Worm (Caenorhabditis elegans) whole organism, L4 larva: ENCODE data around the gene srv-1.

Experiments used
- T26A8.4 ChIP-seq: fragments of 200-800 bp; sonication (Bioruptor generic); IDR thresholded peaks from 2 replicates; pipeline ENCODE4 v1.3.6; 2022; ENCODE audit warnings: missing genetic modification characterization, missing compliant biosample characterization
- Y48G9A.11 ChIP-seq: fragments of 200-800 bp; sonication (Bioruptor generic); IDR thresholded peaks from 2 replicates; pipeline ENCODE4 v1.3.6; 2022; ENCODE audit warnings: missing genetic modification reagents, missing genetic modification characterization, missing compliant biosample characterization
- aha-1 ChIP-seq: fragments of 150-350 bp; peaks from one replicate; lab custom pipeline; 2014; ENCODE audit warnings: missing biosample characterization, missing genetic modification characterization
- arid-1 ChIP-seq: fragments of 200-800 bp; sonication (Bioruptor generic); conservative IDR thresholded peaks from 2 replicates; pipeline ENCODE4 v1.3.6; 2022; ENCODE audit warnings: missing genetic modification reagents, missing genetic modification characterization, missing compliant biosample characterization
- ceh-44 ChIP-seq: fragments of 200-800 bp; sonication (Bioruptor generic); IDR thresholded peaks from 2 replicates; pipeline ENCODE4 v1.3.6; 2022; ENCODE audit warnings: missing genetic modification reagents, missing genetic modification characterization, missing compliant biosample characterization
- ceh-62 ChIP-seq: sonication (generic microtip); optimal IDR thresholded peaks from 2 replicates; lab custom pipeline; 2017; ENCODE audit warnings: missing biosample characterization, missing genetic modification characterization
- daf-12 ChIP-seq: fragments of 150-350 bp; optimal IDR thresholded peaks from 2 replicates; lab custom pipeline; 2014; ENCODE audit warnings: missing biosample characterization, missing genetic modification reagents, missing genetic modification characterization
- daf-16 ChIP-seq, 3 experiments: sonication (generic microtip); optimal IDR thresholded peaks; 2 replicates each; lab custom pipeline; 2016 to 2017; ENCODE audit warnings: missing genetic modification characterization in 3 of 3, missing genetic modification reagents in 3 of 3, mild to moderate bottlenecking in 2 of 3, missing compliant biosample characterization in 2 of 3, missing biosample characterization in 1 of 3, moderate library complexity in 1 of 3
- daf-19 ChIP-seq: fragments of 200-800 bp; sonication (Bioruptor generic); conservative IDR thresholded peaks from 2 replicates; pipeline ENCODE4 v1.3.6; 2022; ENCODE audit warnings: missing genetic modification characterization, missing compliant biosample characterization
- dmd-6 ChIP-seq: fragments of 200-800 bp; sonication (Bioruptor generic); IDR thresholded peaks from 2 replicates; pipeline ENCODE4 v1.3.6; 2022; ENCODE audit warnings: missing genetic modification reagents, missing genetic modification characterization, missing compliant biosample characterization
- dpl-1 ChIP-seq: fragments of 150-350 bp; optimal IDR thresholded peaks from 2 replicates; lab custom pipeline; 2014; ENCODE audit warnings: missing biosample characterization, missing genetic modification reagents, missing genetic modification characterization
- egl-27 ChIP-seq: sonication (generic microtip); optimal IDR thresholded peaks from 3 replicates; lab custom pipeline; 2017; ENCODE audit warnings: missing biosample characterization, missing genetic modification reagents, missing genetic modification characterization
- egl-43 ChIP-seq: fragments of 200-800 bp; sonication (Bioruptor generic); IDR thresholded peaks from 2 replicates; pipeline ENCODE4 v1.3.6; 2022; ENCODE audit warnings: missing genetic modification reagents, missing genetic modification characterization, missing compliant biosample characterization
- hlh-11 ChIP-seq: fragments of 200-800 bp; sonication (Bioruptor generic); optimal IDR thresholded peaks from 2 replicates; lab custom pipeline; 2018; ENCODE audit warnings: mild to moderate bottlenecking, missing genetic modification characterization, missing compliant biosample characterization
- hlh-30 ChIP-seq: sonication (generic microtip); optimal IDR thresholded peaks from 2 replicates; lab custom pipeline; 2017; ENCODE audit warnings: antibody characterized with exemption, mild to moderate bottlenecking, missing genetic modification characterization, missing compliant biosample characterization; ENCODE audit not compliant: insufficient read depth
- hmg-1.1 ChIP-seq: fragments of 200-800 bp; sonication (Bioruptor generic); IDR thresholded peaks from 2 replicates; pipeline ENCODE4 v1.3.6; 2022; ENCODE audit warnings: missing genetic modification reagents, missing genetic modification characterization, missing compliant biosample characterization
- lim-7 ChIP-seq: fragments of 200-800 bp; sonication (Bioruptor generic); IDR thresholded peaks from 2 replicates; pipeline ENCODE4 v1.3.6; 2022; ENCODE audit warnings: missing genetic modification characterization, missing compliant biosample characterization
- lin-13 ChIP-seq: fragments of 150-350 bp; optimal IDR thresholded peaks from 2 replicates; lab custom pipeline; 2014; ENCODE audit warnings: missing biosample characterization, missing genetic modification reagents, missing genetic modification characterization
- lin-15B ChIP-seq: fragments of 150-350 bp; sonication (generic microtip); optimal IDR thresholded peaks from 3 replicates; lab custom pipeline; 2014; ENCODE audit warnings: missing biosample characterization, missing genetic modification characterization
- lin-38 ChIP-seq: fragments of 200-800 bp; sonication (Bioruptor generic); IDR thresholded peaks from 2 replicates; pipeline ENCODE4 v1.3.6; 2022; ENCODE audit warnings: missing genetic modification reagents, missing genetic modification characterization, missing compliant biosample characterization
- lin-39 ChIP-seq: fragments of 150-350 bp; optimal IDR thresholded peaks from 2 replicates; lab custom pipeline; 2014; ENCODE audit warnings: missing biosample characterization, missing genetic modification reagents, missing genetic modification characterization
- lir-3 ChIP-seq: sonication (generic microtip); optimal IDR thresholded peaks from 2 replicates; lab custom pipeline; 2016; ENCODE audit warnings: mild to moderate bottlenecking, missing genetic modification characterization, missing compliant biosample characterization
- madf-9 ChIP-seq: fragments of 200-800 bp; sonication (Bioruptor generic); conservative IDR thresholded peaks from 2 replicates; pipeline ENCODE4 v1.3.6; 2022; ENCODE audit warnings: missing genetic modification reagents, missing genetic modification characterization, missing compliant biosample characterization
- mep-1 ChIP-seq: fragments of 150-350 bp; sonication (generic microtip); optimal IDR thresholded peaks from 3 replicates; lab custom pipeline; 2014; ENCODE audit warnings: missing biosample characterization, missing genetic modification characterization
- nhr-11 ChIP-seq: fragments of 150-350 bp; optimal IDR thresholded peaks from 2 replicates; lab custom pipeline; 2014; ENCODE audit warnings: missing biosample characterization, missing genetic modification characterization
- nhr-25 ChIP-seq: sonication (generic microtip); optimal IDR thresholded peaks from 2 replicates; lab custom pipeline; 2017; ENCODE audit warnings: missing genetic modification characterization, mild to moderate bottlenecking, missing compliant biosample characterization, antibody characterized with exemption, moderate library complexity, borderline replicate concordance; ENCODE audit not compliant: insufficient read depth
- nhr-28 ChIP-seq: fragments of 150-350 bp; optimal IDR thresholded peaks from 2 replicates; lab custom pipeline; 2014; ENCODE audit warnings: missing biosample characterization, missing genetic modification characterization
- pqm-1 ChIP-seq: sonication (generic microtip); optimal IDR thresholded peaks from 2 replicates; lab custom pipeline; 2017; ENCODE audit warnings: missing biosample characterization, missing genetic modification characterization
- rbr-2 ChIP-seq: sonication (generic microtip); optimal IDR thresholded peaks from 2 replicates; lab custom pipeline; 2016; ENCODE audit warnings: missing genotype, missing genetic modification characterization, missing compliant biosample characterization
- set-16 ChIP-seq: fragments of 200-800 bp; sonication (Bioruptor generic); IDR thresholded peaks from 2 replicates; pipeline ENCODE4 v1.3.6; 2022; ENCODE audit warnings: missing genetic modification reagents, missing genetic modification characterization, missing compliant biosample characterization
- snpc-4 ChIP-seq: fragments of 150-350 bp; optimal IDR thresholded peaks from 2 replicates; lab custom pipeline; 2014; ENCODE audit warnings: missing biosample characterization, missing genetic modification characterization
- tag-97 ChIP-seq: fragments of 200-800 bp; sonication (Bioruptor generic); IDR thresholded peaks from 2 replicates; pipeline ENCODE4 v1.3.6; 2022; ENCODE audit warnings: missing genetic modification characterization, missing compliant biosample characterization
- tra-1 ChIP-seq: fragments of 200-800 bp; sonication (Bioruptor generic); IDR thresholded peaks from 2 replicates; pipeline ENCODE4 v1.3.6; 2022; ENCODE audit warnings: missing genetic modification reagents, missing genetic modification characterization, missing compliant biosample characterization
- unc-39 ChIP-seq: sonication (generic microtip); optimal IDR thresholded peaks from 2 replicates; lab custom pipeline; 2017; ENCODE audit warnings: missing biosample characterization, missing genetic modification characterization
- unc-62 ChIP-seq, 3 experiments: fragments of 150-350 bp in 1 of 3; sonication (generic microtip); optimal IDR thresholded peaks in 2 of 3; peaks in 1 of 3; 1 replicate in 1 of 3; 2 replicates in 2 of 3; lab custom pipeline; 2014 to 2017; ENCODE audit warnings: missing biosample characterization in 3 of 3, missing genetic modification characterization in 3 of 3, missing genetic modification reagents in 3 of 3, missing genotype in 1 of 3
- vab-7 ChIP-seq: fragments of 200-800 bp; sonication (Bioruptor generic); IDR thresholded peaks from 2 replicates; pipeline ENCODE4 v1.3.6; 2022; ENCODE audit warnings: missing genetic modification reagents, missing genetic modification characterization, missing compliant biosample characterization
- zip-11 ChIP-seq: fragments of 200-800 bp; sonication (Bioruptor generic); IDR thresholded peaks from 2 replicates; pipeline ENCODE4 v1.3.6; 2022; ENCODE audit warnings: missing genetic modification characterization, missing compliant biosample characterization
- zip-2 ChIP-seq: fragments of 150-350 bp; optimal IDR thresholded peaks from 2 replicates; lab custom pipeline; 2014; ENCODE audit warnings: missing biosample characterization, missing genetic modification characterization
- ztf-11 ChIP-seq: fragments of 150-350 bp; optimal IDR thresholded peaks from 2 replicates; lab custom pipeline; 2014; ENCODE audit warnings: missing biosample characterization, missing genetic modification characterization

The srv-1 gene

ce11 chrIII:6869268-6869667 lies 19.1 kb downstream of the srv-1 start, which contains the start of the genes cra-1 and kbp-1 (continued):
- TF ChIP-seq lin-13 (no peak), hmg-1.1 (GFP tag; lab: Robert Waterston, UW) (no peak), lir-3 (tag; lab: Kevin White, UChicago) (no peak), tag-97 (GFP tag; lab: Robert Waterston, UW) (no peak), daf-19 (GFP tag; lab: Robert Waterston, UW) (no peak), arid-1 (no peak), T26A8.4 (GFP tag; lab: Robert Waterston, UW) (no peak), ztf-11 (tag; lab: Kevin White, UChicago) (no peak), unc-62 (GFP tag; optimal IDR thresholded peaks at IDR 0.05 in 1 of 2; lab: Kevin White, UChicago) (peak in 1 of 2 experiments; percentile 65), unc-62 (tag; optimal IDR thresholded peaks at IDR 0.05; lab: Kevin White, UChicago) (no peak), daf-12 (tag; lab: Kevin White, UChicago) (no peak), zip-2 (no peak), dpl-1 (GFP tag; lab: Kevin White, UChicago) (peak; percentile 82), dmd-6 (GFP tag; lab: Robert Waterston, UW) (0 out of 2 replicates have a peak, but pooled peaks have one; percentile 10), mep-1 (tag; lab: Kevin White, UChicago) (no peak), lin-38 (GFP tag; lab: Robert Waterston, UW) (peak; percentile 91), madf-9 (GFP tag; lab: Robert Waterston, UW) (no peak), nhr-28 (tag; lab: Kevin White, UChicago) (no peak), lim-7 (no peak)

- TF ChIP-seq tra-1 (GFP tag; lab: Robert Waterston, UW) (no peak), egl-43 (no peak), daf-16 (GFP tag; optimal IDR thresholded peaks at IDR 0.05; lab: Kevin White, UChicago) (no peak), daf-16 (tag; optimal IDR thresholded peaks at IDR 0.05; lab: Kevin White, UChicago) (no peak), ceh-62 (tag; lab: Kevin White, UChicago) (no peak), Y48G9A.11 (GFP tag; lab: Robert Waterston, UW) (no peak), set-16 (GFP tag; lab: Robert Waterston, UW) (no peak), snpc-4 (tag; lab: Kevin White, UChicago) (no peak), vab-7 (GFP tag; lab: Robert Waterston, UW) (no peak), dpl-1 (GFP tag; lab: Kevin White, UChicago) (no peak), lin-13 (no peak), pqm-1 (tag; lab: Kevin White, UChicago) (no peak), unc-39 (tag; lab: Kevin White, UChicago) (no peak), lin-39 (tag; lab: Kevin White, UChicago) (no peak)
Measured at ce11 chrIII:6869996-6870395, 19.8 kb downstream of the srv-1 start, which contains the start of gene K04C2.8. TSS of gene K04C2.8 (plus strand) at chrIII:6870296.

- no peak for TF ChIP-seq lin-15B (tag; lab: Kevin White, UChicago)
- TF ChIP-seq hlh-11 (tag; lab: Kevin White, UChicago), result peak; percentile 59
- TF ChIP-seq ceh-44 (GFP tag; lab: Robert Waterston, UW), result no peak
- no peak for TF ChIP-seq zip-11 (GFP tag; lab: Robert Waterston, UW)
- TF ChIP-seq hlh-30 (tag; lab: Kevin White, UChicago), result peak; percentile 42
- TF ChIP-seq daf-16 (GFP tag; optimal IDR thresholded peaks at IDR 0.05; lab: Kevin White, UChicago), result peak in 1 of 2 experiments; percentile 66
- TF ChIP-seq daf-16 (tag; optimal IDR thresholded peaks at IDR 0.05; lab: Kevin White, UChicago), result no peak
- no peak for TF ChIP-seq egl-27 (tag; lab: Kevin White, UChicago)
- no peak for TF ChIP-seq nhr-25 (tag; lab: Kevin White, UChicago)
- peak; percentile 45 for TF ChIP-seq nhr-11 (tag; lab: Kevin White, UChicago)
- no peak for TF ChIP-seq dpl-1 (GFP tag; lab: Kevin White, UChicago)
- peak; percentile 78 for TF ChIP-seq aha-1 (tag; lab: Kevin White, UChicago)
- TF ChIP-seq rbr-2, result no peak
- TF ChIP-seq, all 104 proteins: peak for 5
Measured at ce11 chrIII:6871067-6871466, 20.9 kb downstream of the srv-1 start.
